Fruit fly (Drosophila melanogaster) whole organism, prepupa: ENCODE measurements around the gene CG4830.

ENCODE experiments used
- Blimp-1 ChIP-seq: fragments of 200-800 bp; sonication (Bioruptor generic); optimal IDR thresholded peaks from 3 replicates; lab custom pipeline; 2017; ENCODE audit warnings: missing biosample characterization, missing genetic modification characterization, mild to moderate bottlenecking, moderate library complexity, missing genetic modification reagents
- CG10669 ChIP-seq: fragments of 200-800 bp; sonication (Bioruptor generic); optimal IDR thresholded peaks from 3 replicates; lab custom pipeline; 2018; ENCODE audit warnings: missing biosample characterization, mild to moderate bottlenecking, missing genetic modification characterization, moderate library complexity
- CG11902 ChIP-seq: fragments of 200-800 bp; sonication (Bioruptor generic); optimal IDR thresholded peaks from 3 replicates; lab custom pipeline; 2016; ENCODE audit warnings: missing biosample characterization, missing genetic modification characterization
- CG15336 ChIP-seq: fragments of 200-800 bp; sonication (Bioruptor generic); IDR thresholded peaks from 2 replicates; pipeline ENCODE4 v1.3.6; 2022; ENCODE audit warnings: missing biosample characterization, missing genetic modification characterization
- CG31627 ChIP-seq: fragments of 200-800 bp; sonication (Bioruptor generic); optimal IDR thresholded peaks from 3 replicates; lab custom pipeline; 2016; ENCODE audit warnings: missing biosample characterization, missing genetic modification characterization
- CG34406 ChIP-seq: fragments of 200-800 bp; sonication (Bioruptor generic); optimal IDR thresholded peaks from 3 replicates; lab custom pipeline; 2016; ENCODE audit warnings: missing biosample characterization, missing genetic modification characterization
- CG4318 ChIP-seq: fragments of 200-800 bp; sonication (Bioruptor generic); optimal IDR thresholded peaks from 3 replicates; lab custom pipeline; 2017; ENCODE audit warnings: missing biosample characterization, mild to moderate bottlenecking, missing genetic modification characterization
- CG6792 ChIP-seq: fragments of 200-800 bp; sonication (Bioruptor generic); optimal IDR thresholded peaks from 3 replicates; lab custom pipeline; 2016; ENCODE audit warnings: missing biosample characterization, missing genetic modification characterization
- CG7368 ChIP-seq: fragments of 200-800 bp; sonication (Bioruptor generic); optimal IDR thresholded peaks from 3 replicates; lab custom pipeline; 2016; ENCODE audit warnings: missing biosample characterization, missing genetic modification characterization
- CG8319 ChIP-seq: fragments of 200-800 bp; sonication (Bioruptor generic); optimal IDR thresholded peaks from 3 replicates; lab custom pipeline; 2016; ENCODE audit warnings: missing biosample characterization, missing genetic modification characterization
- Ets21C ChIP-seq: fragments of 200-800 bp; sonication (Bioruptor generic); optimal IDR thresholded peaks from 3 replicates; lab custom pipeline; 2016; ENCODE audit warnings: missing biosample characterization, missing genetic modification characterization
- Gug ChIP-seq: fragments of 200-800 bp; sonication (Bioruptor generic); IDR thresholded peaks from 2 replicates; pipeline ENCODE4 v1.3.6; 2022; ENCODE audit warnings: missing biosample characterization, missing genetic modification characterization
- Hr38 ChIP-seq: sonication (Bioruptor generic); optimal IDR thresholded peaks from 2 replicates; lab custom pipeline; 2016; ENCODE audit warnings: missing biosample characterization, missing genetic modification characterization
- Hr4 ChIP-seq: fragments of 200-800 bp; sonication (Bioruptor generic); optimal IDR thresholded peaks from 3 replicates; lab custom pipeline; 2016; ENCODE audit warnings: missing biosample characterization, missing genetic modification characterization
- OdsH ChIP-seq: fragments of 200-800 bp; sonication (Bioruptor generic); optimal IDR thresholded peaks from 3 replicates; lab custom pipeline; 2016; ENCODE audit warnings: missing biosample characterization, missing genetic modification characterization
- Sox102F ChIP-seq: fragments of 200-800 bp; sonication (Bioruptor generic); optimal IDR thresholded peaks from 2 replicates; lab custom pipeline; 2016; ENCODE audit warnings: missing biosample characterization, mild to moderate bottlenecking, missing genetic modification characterization
- Sox15 ChIP-seq: fragments of 200-800 bp; sonication (Bioruptor generic); optimal IDR thresholded peaks from 3 replicates; lab custom pipeline; 2016; ENCODE audit warnings: missing biosample characterization, missing genetic modification characterization
- acj6 ChIP-seq: fragments of 200-800 bp; sonication (Bioruptor generic); optimal IDR thresholded peaks from 3 replicates; lab custom pipeline; 2016; ENCODE audit warnings: missing biosample characterization, missing genetic modification characterization
- cyc ChIP-seq: fragments of 200-800 bp; sonication (Bioruptor generic); optimal IDR thresholded peaks from 3 replicates; lab custom pipeline; 2016; ENCODE audit warnings: missing biosample characterization, missing genetic modification characterization
- dsx ChIP-seq: fragments of 200-800 bp; optimal IDR thresholded peaks from 3 replicates; lab custom pipeline; 2019; ENCODE audit warnings: missing biosample characterization, mild to moderate bottlenecking, missing genetic modification characterization, moderate library complexity; ENCODE audit not compliant: poor library complexity, severe bottlenecking
- eg ChIP-seq: fragments of 200-800 bp; sonication (Bioruptor generic); IDR thresholded peaks from 3 replicates; pipeline ENCODE4 v1.3.6; 2022; ENCODE audit warnings: missing biosample characterization, missing genetic modification characterization
- fd59A ChIP-seq: fragments of 200-800 bp; sonication (Bioruptor generic); optimal IDR thresholded peaks from 2 replicates; lab custom pipeline; 2017; ENCODE audit warnings: missing biosample characterization, mild to moderate bottlenecking, missing genetic modification characterization, missing genetic modification reagents
- fd85E ChIP-seq: fragments of 200-800 bp; sonication (Bioruptor generic); optimal IDR thresholded peaks from 3 replicates; lab custom pipeline; 2016; ENCODE audit warnings: missing biosample characterization, missing genetic modification characterization
- fkh ChIP-seq: fragments of 200-800 bp; sonication (Bioruptor generic); optimal IDR thresholded peaks from 3 replicates; lab custom pipeline; 2017; ENCODE audit warnings: missing biosample characterization, mild to moderate bottlenecking, missing genetic modification characterization, moderate library complexity
- lz ChIP-seq: fragments of 200-800 bp; sonication (Bioruptor generic); optimal IDR thresholded peaks from 3 replicates; lab custom pipeline; 2016; ENCODE audit warnings: missing biosample characterization, missing genetic modification characterization
- pdm3 ChIP-seq: fragments of 200-800 bp; sonication (Bioruptor generic); optimal IDR thresholded peaks from 3 replicates; lab custom pipeline; 2016; ENCODE audit warnings: missing biosample characterization, missing genetic modification characterization
- salr ChIP-seq, 2 experiments: fragments of 200-800 bp; sonication (Bioruptor generic); optimal IDR thresholded peaks; 3 replicates each; lab custom pipeline; 2016 to 2018; ENCODE audit warnings: missing biosample characterization in 2 of 2, missing genetic modification characterization in 2 of 2, mild to moderate bottlenecking in 1 of 2
- spab ChIP-seq: fragments of 200-800 bp; sonication (Bioruptor generic); optimal IDR thresholded peaks from 2 replicates; lab custom pipeline; 2017; ENCODE audit warnings: missing biosample characterization, mild to moderate bottlenecking, missing genetic modification characterization, missing genetic modification reagents
- ss ChIP-seq, 2 experiments: fragments of 200-800 bp; sonication (Bioruptor generic); optimal IDR thresholded peaks; 2 replicates in 1 of 2; 3 replicates in 1 of 2; lab custom pipeline; 2017 to 2018; ENCODE audit warnings: mild to moderate bottlenecking in 2 of 2, missing biosample characterization in 2 of 2, missing genetic modification characterization in 2 of 2, moderate library complexity in 1 of 2
- svp ChIP-seq: fragments of 200-800 bp; sonication (Bioruptor generic); peaks from one replicate; lab custom pipeline; 2016; ENCODE audit warnings: missing biosample characterization, missing genetic modification characterization

CG4830 gene

DNA sequence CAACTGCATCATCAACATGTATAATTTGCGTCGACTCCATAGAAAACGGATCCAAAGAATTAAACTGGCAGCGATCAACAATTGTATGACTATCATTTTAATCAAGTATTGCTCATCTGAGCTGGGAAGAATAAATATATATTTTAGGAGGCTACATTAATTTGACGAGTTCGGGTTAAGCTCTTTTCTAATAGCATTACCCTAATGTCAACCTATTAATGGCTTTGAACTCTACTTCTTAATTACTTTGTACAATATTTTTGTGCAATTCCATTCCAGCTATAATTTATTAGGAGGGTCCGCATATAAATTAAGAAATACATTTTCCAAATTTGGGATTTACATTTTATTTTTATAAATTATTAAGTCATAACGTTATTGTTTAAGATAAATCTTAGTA, 26.6 kb upstream of the CG4830 start, which contains the start of gene Cyp313a2:
Gene Cyp313a2 (minus strand): TSS at position 101 of the 400 bp plus-strand sequence.
- TF ChIP-seq CG34406 (GFP tag; lab: Kevin White, UChicago), result no peak
- no peak for TF ChIP-seq CG4318 (GFP tag; lab: Kevin White, UChicago)
- TF ChIP-seq pdm3 (GFP tag; lab: Kevin White, UChicago), result no peak
- TF ChIP-seq svp, result no peak
- TF ChIP-seq Blimp-1, result no peak
- TF ChIP-seq CG11902 (GFP tag; lab: Kevin White, UChicago), result no peak

DNA sequence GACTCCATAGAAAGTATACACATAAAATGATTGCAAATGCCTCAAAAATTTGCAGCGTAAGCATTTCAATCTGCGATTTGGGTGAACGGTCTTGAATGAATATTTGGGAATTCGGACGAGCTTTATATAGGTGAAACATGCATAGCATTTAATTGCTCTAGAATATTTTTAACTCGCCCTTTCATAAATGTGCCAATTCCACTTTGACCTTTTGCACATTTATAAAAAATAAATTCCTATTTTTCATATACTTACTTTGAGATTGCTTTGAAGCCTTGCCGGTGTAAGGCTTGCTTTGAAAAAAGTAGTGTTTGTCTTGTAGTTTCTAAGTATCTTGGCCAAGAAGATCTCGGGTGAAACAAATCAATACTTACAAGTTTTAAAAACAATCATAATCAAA, 24.4 kb upstream of the CG4830 start, which contains the start of gene Cyp313a5:
Gene Cyp313a5 (minus strand): TSS at position 101 of the 400 bp plus-strand sequence.
- no peak for TF ChIP-seq fkh (GFP tag; lab: Kevin White, UChicago)
- TF ChIP-seq ss (GFP tag; optimal IDR thresholded peaks at IDR 0.05; lab: Kevin White, UChicago), result no peak
- TF ChIP-seq Ets21C (GFP tag; lab: Kevin White, UChicago), result no peak
- TF ChIP-seq dsx (GFP tag; lab: Kevin White, UChicago), result no peak
- TF ChIP-seq spab (GFP tag; lab: Kevin White, UChicago), result no peak
- TF ChIP-seq CG8319 (GFP tag; lab: Kevin White, UChicago), result no peak
- TF ChIP-seq lz (GFP tag; lab: Kevin White, UChicago), result no peak
- no peak for TF ChIP-seq CG31627
- no peak for TF ChIP-seq CG4318 (GFP tag; lab: Kevin White, UChicago)
- TF ChIP-seq cyc (GFP tag; lab: Kevin White, UChicago), result no peak
- no peak for TF ChIP-seq Hr4

DNA sequence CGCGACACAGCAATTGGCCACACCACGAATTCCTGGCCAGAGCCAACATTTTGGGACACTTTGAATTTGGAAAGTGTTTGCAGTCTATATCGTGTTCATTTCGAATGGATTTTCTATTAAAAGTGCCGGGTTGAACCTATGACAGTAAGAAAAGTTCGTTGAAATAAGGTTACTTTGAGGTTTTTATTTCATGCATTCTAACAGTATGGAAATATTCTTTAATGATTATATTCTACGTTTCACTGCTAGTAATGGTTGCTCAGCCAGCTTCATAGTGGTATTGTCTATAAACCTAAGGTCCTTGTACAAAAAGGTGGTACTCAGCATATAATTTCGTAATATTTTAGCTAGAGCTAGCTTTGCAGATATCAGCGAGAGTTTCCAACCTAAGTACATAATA, 22.5 kb upstream of the CG4830 start, which contains the start of gene Pglym87:
Gene Pglym87 (minus strand): TSS at position 101 of the 400 bp plus-strand sequence.
- no peak for TF ChIP-seq Gug
- no peak for TF ChIP-seq fd85E (GFP tag; lab: Kevin White, UChicago)
- TF ChIP-seq CG6792 (GFP tag; lab: Kevin White, UChicago), result no peak
- TF ChIP-seq OdsH (GFP tag; lab: Kevin White, UChicago), result no peak
- no peak for TF ChIP-seq CG15336 (GFP tag; lab: Robert Waterston, UW)
- TF ChIP-seq Sox15 (GFP tag; lab: Kevin White, UChicago), result no peak
- TF ChIP-seq ss (GFP tag; optimal IDR thresholded peaks at IDR 0.05; lab: Kevin White, UChicago), result no peak
- no peak for TF ChIP-seq CG7368 (GFP tag; lab: Kevin White, UChicago)
- TF ChIP-seq, all 60 proteins: peak for 0

DNA sequence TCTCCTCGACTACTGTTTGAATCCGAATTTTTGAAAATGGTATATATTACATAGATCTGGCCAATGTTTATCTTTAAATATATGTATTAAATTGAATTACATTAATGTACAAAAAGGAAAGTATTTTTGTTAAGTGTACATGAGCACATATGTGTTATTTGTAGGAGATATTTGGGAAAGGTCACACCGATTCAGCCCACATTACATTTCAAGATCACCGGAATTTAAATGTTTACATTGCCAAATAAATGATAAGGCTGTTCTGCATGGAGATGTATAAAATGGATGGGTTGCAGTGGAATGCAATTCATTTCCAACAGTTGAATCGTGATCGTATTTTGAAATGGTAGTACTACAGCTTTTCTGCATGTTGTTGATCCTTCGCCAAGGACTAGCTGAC, 19.0 kb upstream of the CG4830 start, which contains the start of gene CG3916:
Gene CG3916 (plus strand): TSS at position 301 of the 400 bp plus-strand sequence.
- TF ChIP-seq salr (GFP tag; optimal IDR thresholded peaks at IDR 0.05; lab: Kevin White, UChicago) (no peak), svp (peak; percentile 48)

DNA sequence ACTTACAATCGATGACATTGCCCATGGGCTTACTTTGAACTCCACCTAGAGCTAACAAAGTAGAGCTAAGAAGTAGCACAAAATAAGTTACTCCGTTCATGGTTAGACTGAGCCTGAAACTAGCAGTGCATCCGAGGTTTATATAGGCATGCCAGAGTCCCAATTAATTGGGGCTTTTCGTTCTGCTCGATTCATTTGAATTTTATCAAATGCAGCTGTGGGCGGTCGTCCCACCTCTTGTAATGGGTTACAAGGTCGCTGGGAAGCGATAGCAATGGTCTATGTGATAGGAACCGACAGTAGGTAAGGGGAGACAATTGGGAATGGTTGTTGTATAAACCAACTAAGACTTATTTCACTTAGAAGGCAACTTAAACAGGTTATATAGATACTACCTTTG, 16.1 kb upstream of the CG4830 start, which contains the start of gene CG12256:
Gene CG12256 (minus strand): TSS at position 101 of the 400 bp plus-strand sequence.
- TF ChIP-seq svp, result peak; percentile 34
- no peak for TF ChIP-seq CG11902 (GFP tag; lab: Kevin White, UChicago)

DNA sequence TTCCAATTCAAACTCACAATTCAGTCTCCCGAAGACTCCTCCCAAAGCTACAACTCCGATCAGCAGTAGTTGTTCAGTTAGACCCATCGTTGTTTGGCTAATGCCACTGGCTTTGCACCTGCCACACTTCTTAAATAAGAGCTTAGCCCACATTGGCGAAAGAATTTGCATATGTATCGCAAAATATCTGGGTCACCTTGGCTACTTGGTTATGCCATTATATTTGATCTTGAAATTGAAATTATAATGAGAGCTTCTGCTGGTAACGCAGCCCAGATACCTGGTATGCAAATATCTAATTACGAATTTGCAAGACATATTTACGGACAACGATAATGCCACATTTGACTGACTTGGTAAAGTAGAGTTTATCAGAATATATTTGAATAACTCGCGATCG, 14.8 kb upstream of the CG4830 start, which contains the start of gene CG17404:
Gene CG17404 (minus strand): TSS at position 101 of the 400 bp plus-strand sequence.
- TF ChIP-seq fd59A (GFP tag; lab: Kevin White, UChicago), result no peak
- no peak for TF ChIP-seq spab (GFP tag; lab: Kevin White, UChicago)
- no peak for TF ChIP-seq acj6 (GFP tag; lab: Kevin White, UChicago)
- TF ChIP-seq Hr38 (GFP tag; lab: Kevin White, UChicago), result no peak
- TF ChIP-seq CG34406 (GFP tag; lab: Kevin White, UChicago), result no peak
- TF ChIP-seq CG10669 (GFP tag; lab: Kevin White, UChicago), result no peak
- TF ChIP-seq CG7368 (GFP tag; lab: Kevin White, UChicago), result no peak
- TF ChIP-seq Sox15 (GFP tag; lab: Kevin White, UChicago), result no peak
- TF ChIP-seq fd85E (GFP tag; lab: Kevin White, UChicago), result no peak
- TF ChIP-seq Hr4, result no peak
- TF ChIP-seq Sox102F (GFP tag; lab: Kevin White, UChicago), result no peak
- no peak for TF ChIP-seq eg (GFP tag; lab: Robert Waterston, UW)
